Worm (Caenorhabditis elegans) whole organism, late embryonic: ENCODE results near the gene R186.8.

ENCODE experiments used
- C08G9.2 ChIP-seq: sonication (generic microtip); optimal IDR thresholded peaks from 2 replicates; lab custom pipeline; 2016; ENCODE audit warnings: mild to moderate bottlenecking, missing genetic modification characterization, moderate library complexity, missing compliant biosample characterization
- C38D4.7 ChIP-seq: fragments of 200-800 bp; sonication (Bioruptor generic); optimal IDR thresholded peaks from 2 replicates; lab custom pipeline; 2018; ENCODE audit warnings: mild to moderate bottlenecking, missing genetic modification characterization, moderate library complexity, missing compliant biosample characterization
- K09A11.1 ChIP-seq: sonication (generic microtip); optimal IDR thresholded peaks from 2 replicates; lab custom pipeline; 2017; ENCODE audit warnings: antibody characterized with exemption, mild to moderate bottlenecking, missing genetic modification characterization, missing compliant biosample characterization; ENCODE audit not compliant: insufficient read depth
- T23F11.4 ChIP-seq: fragments of 200-800 bp; sonication (Bioruptor generic); optimal IDR thresholded peaks from 2 replicates; lab custom pipeline; 2018; ENCODE audit warnings: mild to moderate bottlenecking, missing genetic modification characterization, missing compliant biosample characterization
- ceh-19 ChIP-seq: fragments of 200-800 bp; sonication (Bioruptor generic); optimal IDR thresholded peaks from 2 replicates; lab custom pipeline; 2018; ENCODE audit warnings: mild to moderate bottlenecking, missing genetic modification characterization, missing compliant biosample characterization
- ceh-24 ChIP-seq: sonication (generic microtip); optimal IDR thresholded peaks from 2 replicates; lab custom pipeline; 2016; ENCODE audit warnings: mild to moderate bottlenecking, missing genetic modification characterization, missing compliant biosample characterization
- ceh-30 ChIP-seq: fragments of 150-350 bp; optimal IDR thresholded peaks from 2 replicates; lab custom pipeline; 2014; ENCODE audit warnings: missing biosample characterization, missing genetic modification characterization
- ceh-31 ChIP-seq: sonication (generic microtip); optimal IDR thresholded peaks from 2 replicates; lab custom pipeline; 2016; ENCODE audit warnings: missing genetic modification characterization, missing compliant biosample characterization
- ceh-34 ChIP-seq: sonication (generic microtip); optimal IDR thresholded peaks from 2 replicates; lab custom pipeline; 2016; ENCODE audit warnings: mild to moderate bottlenecking, missing genetic modification characterization, missing compliant biosample characterization
- ceh-45 ChIP-seq: fragments of 200-800 bp; sonication (Bioruptor generic); IDR thresholded peaks from 2 replicates; pipeline ENCODE4 v1.3.6; 2022; ENCODE audit warnings: missing genetic modification reagents, missing genetic modification characterization, missing compliant biosample characterization
- ceh-9 ChIP-seq: sonication (generic microtip); optimal IDR thresholded peaks from 2 replicates; lab custom pipeline; 2016; ENCODE audit warnings: mild to moderate bottlenecking, missing genetic modification characterization, inconsistent platforms, missing compliant biosample characterization
- che-1 ChIP-seq: sonication (generic microtip); optimal IDR thresholded peaks from 2 replicates; lab custom pipeline; 2016; ENCODE audit warnings: mild to moderate bottlenecking, missing genetic modification characterization, missing compliant biosample characterization
- elt-2 ChIP-seq: sonication (generic microtip); optimal IDR thresholded peaks from 2 replicates; lab custom pipeline; 2016; ENCODE audit warnings: missing genetic modification reagents, missing genetic modification characterization, missing compliant biosample characterization
- ets-4 ChIP-seq: sonication (generic microtip); optimal IDR thresholded peaks from 2 replicates; lab custom pipeline; 2016; ENCODE audit warnings: missing genetic modification characterization, missing compliant biosample characterization
- eyg-1 ChIP-seq: sonication (generic microtip); optimal IDR thresholded peaks from 2 replicates; lab custom pipeline; 2016; ENCODE audit warnings: missing genotype, missing genetic modification characterization, missing compliant biosample characterization
- fax-1 ChIP-seq: sonication (generic microtip); optimal IDR thresholded peaks from 2 replicates; lab custom pipeline; 2016; ENCODE audit warnings: missing genotype, missing genetic modification characterization, missing compliant biosample characterization
- fkh-10 ChIP-seq: fragments of 150-350 bp; optimal IDR thresholded peaks from 2 replicates; lab custom pipeline; 2014; ENCODE audit warnings: missing biosample characterization, missing genetic modification reagents, missing genetic modification characterization
- fkh-6 ChIP-seq: sonication (generic microtip); optimal IDR thresholded peaks from 2 replicates; lab custom pipeline; 2016; ENCODE audit warnings: missing genetic modification characterization, missing compliant biosample characterization
- hlh-30 ChIP-seq: sonication (generic microtip); optimal IDR thresholded peaks from 2 replicates; lab custom pipeline; 2017; ENCODE audit warnings: antibody characterized with exemption, missing genetic modification characterization, missing compliant biosample characterization; ENCODE audit not compliant: insufficient read depth
- hlh-6 ChIP-seq: sonication (generic microtip); optimal IDR thresholded peaks from 2 replicates; lab custom pipeline; 2016; ENCODE audit warnings: missing genotype, missing genetic modification characterization, missing compliant biosample characterization
- hlh-8 ChIP-seq: sonication (generic microtip); optimal IDR thresholded peaks from 2 replicates; lab custom pipeline; 2016; ENCODE audit warnings: missing genotype, missing genetic modification characterization, missing compliant biosample characterization
- lim-6 ChIP-seq: sonication (generic microtip); optimal IDR thresholded peaks from 2 replicates; lab custom pipeline; 2016; ENCODE audit warnings: missing genetic modification characterization, missing compliant biosample characterization
- lin-11 ChIP-seq: fragments of 200-800 bp; sonication (Bioruptor generic); optimal IDR thresholded peaks from 2 replicates; lab custom pipeline; 2018; ENCODE audit warnings: mild to moderate bottlenecking, missing genetic modification characterization, missing compliant biosample characterization
- madf-2 ChIP-seq: sonication (generic microtip); optimal IDR thresholded peaks from 2 replicates; lab custom pipeline; 2017; ENCODE audit warnings: missing genetic modification characterization, missing compliant biosample characterization
- nfya-1 ChIP-seq: sonication (generic microtip); optimal IDR thresholded peaks from 2 replicates; lab custom pipeline; 2017; ENCODE audit warnings: missing genetic modification characterization, mild to moderate bottlenecking, missing compliant biosample characterization, antibody characterized with exemption, moderate library complexity
- nhr-232 ChIP-seq: sonication (generic microtip); optimal IDR thresholded peaks from 2 replicates; lab custom pipeline; 2016; ENCODE audit warnings: missing genetic modification characterization, missing compliant biosample characterization
- pat-9 ChIP-seq: fragments of 200-800 bp; sonication (Bioruptor generic); optimal IDR thresholded peaks from 2 replicates; lab custom pipeline; 2018; ENCODE audit warnings: mild to moderate bottlenecking, missing genetic modification characterization, moderate library complexity, missing compliant biosample characterization
- pha-2 ChIP-seq: sonication (generic microtip); optimal IDR thresholded peaks from 2 replicates; lab custom pipeline; 2017; ENCODE audit warnings: mild to moderate bottlenecking, missing genetic modification characterization, missing compliant biosample characterization
- rnt-1 ChIP-seq: sonication (generic microtip); optimal IDR thresholded peaks from 2 replicates; lab custom pipeline; 2016; ENCODE audit warnings: missing genetic modification characterization, missing compliant biosample characterization
- sdc-2 ChIP-seq: sonication (generic microtip); optimal IDR thresholded peaks from 2 replicates; lab custom pipeline; 2016; ENCODE audit warnings: missing genotype, missing genetic modification characterization, missing compliant biosample characterization
- sox-2 ChIP-seq: fragments of 200-800 bp; sonication (Bioruptor generic); IDR thresholded peaks from 2 replicates; pipeline ENCODE4 v1.3.6; 2022; ENCODE audit warnings: missing genetic modification reagents, missing genetic modification characterization, missing compliant biosample characterization
- sox-4 ChIP-seq: sonication (generic microtip); optimal IDR thresholded peaks from 2 replicates; lab custom pipeline; 2017; ENCODE audit warnings: mild to moderate bottlenecking, missing genetic modification characterization, inconsistent platforms, missing compliant biosample characterization
- syd-9 ChIP-seq: sonication (generic microtip); optimal IDR thresholded peaks from 2 replicates; lab custom pipeline; 2016; ENCODE audit warnings: mild to moderate bottlenecking, missing genetic modification characterization, moderate library complexity, missing compliant biosample characterization
- tbx-2 ChIP-seq: sonication (generic microtip); optimal IDR thresholded peaks from 2 replicates; lab custom pipeline; 2016; ENCODE audit warnings: missing genetic modification characterization, missing compliant biosample characterization
- ttx-3 ChIP-seq: sonication (generic microtip); optimal IDR thresholded peaks from 2 replicates; lab custom pipeline; 2016; ENCODE audit warnings: missing genetic modification reagents, missing genetic modification characterization, missing compliant biosample characterization
- unc-3 ChIP-seq, 2 experiments: fragments of 200-800 bp in 1 of 2; sonication (Bioruptor generic) in 1 of 2; sonication (generic microtip) in 1 of 2; conservative IDR thresholded peaks in 1 of 2; optimal IDR thresholded peaks in 1 of 2; 2 replicates each; pipeline versions ENCODE4 v1.3.6 to Lab custom; 2016 to 2022; ENCODE audit warnings: missing compliant biosample characterization in 2 of 2, missing genetic modification characterization in 2 of 2, missing genetic modification reagents in 1 of 2
- unc-42 ChIP-seq: sonication (generic microtip); optimal IDR thresholded peaks from 2 replicates; lab custom pipeline; 2016; ENCODE audit warnings: missing genotype, missing genetic modification characterization, missing compliant biosample characterization
- unc-55 ChIP-seq: sonication (generic microtip); optimal IDR thresholded peaks from 2 replicates; lab custom pipeline; 2017; ENCODE audit warnings: missing biosample characterization, missing genetic modification reagents, missing genetic modification characterization
- unc-86 ChIP-seq: sonication (generic microtip); optimal IDR thresholded peaks from 2 replicates; lab custom pipeline; 2016; ENCODE audit warnings: missing genetic modification characterization, missing compliant biosample characterization
- ztf-16 ChIP-seq: sonication (generic microtip); optimal IDR thresholded peaks from 2 replicates; lab custom pipeline; 2017; ENCODE audit warnings: missing genetic modification characterization, missing compliant biosample characterization

The R186.8 gene

ce11 chrV:12949607-12950006 is 18.2 kb downstream of the R186.8 start, which contains the start of gene T16G1.13:
Gene T16G1.13 (plus strand): TSS chrV:12949907.
- TF ChIP-seq syd-9 (tag; lab: Kevin White, UChicago) (no peak), sdc-2 (tag; lab: Kevin White, UChicago) (no peak), hlh-6 (tag; lab: Kevin White, UChicago) (no peak), ceh-31 (tag; lab: Kevin White, UChicago) (no peak), unc-55 (no peak), pha-2 (no peak), ceh-30 (no peak), lin-11 (tag; lab: Kevin White, UChicago) (no peak), T23F11.4 (GFP tag; lab: Kevin White, UChicago) (no peak), madf-2 (tag; lab: Kevin White, UChicago) (no peak), unc-3 (GFP tag; conservative IDR thresholded peaks at IDR 0.05; lab: Robert Waterston, UW) (no peak), unc-3 (tag; optimal IDR thresholded peaks at IDR 0.05; lab: Kevin White, UChicago) (no peak), C08G9.2 (tag; lab: Kevin White, UChicago) (no peak), fkh-6 (tag; lab: Kevin White, UChicago) (no peak), nfya-1 (tag; lab: Kevin White, UChicago) (no peak), C38D4.7 (GFP tag; lab: Kevin White, UChicago) (no peak), lim-6 (tag; lab: Kevin White, UChicago) (no peak), unc-86 (tag; lab: Kevin White, UChicago) (no peak)

DNA sequence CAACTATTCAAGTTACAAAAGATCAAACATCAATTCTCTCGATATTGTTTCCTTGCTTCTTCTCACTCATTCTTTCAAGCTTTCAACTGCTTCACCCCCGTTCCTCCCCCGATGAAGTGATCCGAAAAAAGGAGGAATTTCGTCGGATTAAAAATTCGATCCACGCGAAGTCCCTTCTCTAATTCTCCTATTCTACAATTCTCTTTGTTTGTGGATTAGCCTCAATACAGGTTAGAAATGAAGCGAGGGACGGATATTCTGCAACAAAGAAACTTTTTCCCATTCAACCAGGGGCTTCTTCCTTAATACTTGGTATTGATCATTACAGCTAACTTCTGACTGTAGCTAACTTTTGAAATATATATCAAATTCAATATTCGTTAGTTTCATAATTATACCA is 23.0 kb downstream of the R186.8 start, which contains the start of gene grl-2:
Gene grl-2 (plus strand): TSS at position 301 of the 400 bp plus-strand sequence.
- TF ChIP-seq sox-2 (GFP tag; lab: Robert Waterston, UW) = no peak
- no peak for TF ChIP-seq unc-86 (tag; lab: Kevin White, UChicago)
- TF ChIP-seq hlh-8 (tag; lab: Kevin White, UChicago) = no peak
- TF ChIP-seq ztf-16 = no peak
- TF ChIP-seq unc-55 = no peak
- no peak for TF ChIP-seq eyg-1 (tag; lab: Kevin White, UChicago)
- no peak for TF ChIP-seq ceh-24 (tag; lab: Kevin White, UChicago)
- no peak for TF ChIP-seq che-1 (tag; lab: Kevin White, UChicago)
- no peak for TF ChIP-seq ceh-19
- no peak for TF ChIP-seq K09A11.1 (tag; lab: Kevin White, UChicago)
- no peak for TF ChIP-seq lin-11 (tag; lab: Kevin White, UChicago)
- TF ChIP-seq hlh-30 (tag; lab: Kevin White, UChicago) = no peak
- no peak for TF ChIP-seq pha-2
- TF ChIP-seq rnt-1 (tag; lab: Kevin White, UChicago) = no peak

DNA sequence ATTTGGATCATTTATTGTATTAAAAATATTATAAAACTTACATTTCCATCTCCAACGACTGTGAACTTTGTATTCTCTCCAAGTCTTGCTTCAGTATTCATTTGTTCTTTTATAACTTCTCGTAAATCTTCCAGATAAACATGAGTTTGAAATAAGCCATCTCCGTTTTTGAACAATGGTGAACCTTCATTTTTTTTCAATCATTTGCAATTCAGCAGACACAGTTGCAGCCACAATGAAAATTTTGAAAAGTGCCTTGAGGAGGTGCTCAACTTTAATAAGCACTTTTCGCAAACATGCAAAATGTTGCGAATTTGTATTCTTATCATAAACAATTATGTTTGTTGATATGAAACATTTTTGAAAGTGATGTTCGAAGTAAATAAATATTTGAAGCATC is 23.6 kb downstream of the R186.8 start, which contains the start of gene T16G1.3:
Gene T16G1.3 (minus strand): TSS at position 101 of the 400 bp plus-strand sequence.
- TF ChIP-seq ets-4 (tag; lab: Kevin White, UChicago) (no peak), ceh-34 (tag; lab: Kevin White, UChicago) (no peak), fkh-10 (GFP tag; lab: Kevin White, UChicago) (no peak), ceh-24 (tag; lab: Kevin White, UChicago) (no peak), nhr-232 (tag; lab: Kevin White, UChicago) (no peak), fax-1 (tag; lab: Kevin White, UChicago) (no peak), sox-4 (tag; lab: Kevin White, UChicago) (no peak), unc-42 (no peak), tbx-2 (tag; lab: Kevin White, UChicago) (no peak), eyg-1 (tag; lab: Kevin White, UChicago) (no peak), hlh-8 (tag; lab: Kevin White, UChicago) (no peak), pat-9 (no peak), ceh-45 (GFP tag; lab: Robert Waterston, UW) (no peak), elt-2 (tag; lab: Kevin White, UChicago) (no peak), lim-6 (tag; lab: Kevin White, UChicago) (no peak), ttx-3 (no peak), ceh-9 (tag; lab: Kevin White, UChicago) (no peak)
